Worm (Caenorhabditis elegans): ENCODE measurements around the gene F45E1.4.

F45E1.4 gene

DNA sequence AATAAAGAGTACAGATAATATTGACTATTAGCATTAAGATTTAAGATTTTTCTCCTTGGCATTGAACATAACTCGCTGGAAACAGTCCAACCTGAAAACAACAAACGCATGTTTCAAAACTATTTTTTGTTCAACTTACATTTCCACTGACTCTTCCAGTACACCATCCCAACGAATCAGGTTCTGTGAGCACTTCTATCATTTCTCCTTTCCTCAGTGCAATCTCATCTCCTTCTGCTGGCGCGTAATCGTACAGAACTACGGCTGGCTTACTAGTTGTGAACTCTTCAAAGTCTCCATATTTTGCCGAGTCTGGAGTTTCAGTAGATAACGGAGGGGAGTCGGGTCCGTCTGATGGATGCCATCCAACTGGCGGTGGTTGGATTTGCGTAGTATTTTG is 3.4 kb downstream of the F45E1.4 start:
- TF ChIP-seq tbx-37 (GFP tag; conservative IDR thresholded peaks at IDR 0.05) (no peak), B0310.2 (tag; optimal IDR thresholded peaks at IDR 0.05) (no peak), tbx-11 (GFP tag; IDR thresholded peaks at IDR 0.05) (no peak), F13C5.2 (tag; optimal IDR thresholded peaks at IDR 0.05) (no peak), aly-1 (tag; optimal IDR thresholded peaks at IDR 0.05) (no peak), hmg-4 (GFP tag; optimal IDR thresholded peaks at IDR 0.05) (no peak), hnd-1 (tag; optimal IDR thresholded peaks at IDR 0.05) (no peak)

ce11 chrX:7990282-7990681 is 4.5 kb downstream of the F45E1.4 start:
- no peak for TF ChIP-seq pes-1 (GFP tag; IDR thresholded peaks at IDR 0.05)
- TF ChIP-seq ets-7 (tag; optimal IDR thresholded peaks at IDR 0.05), result no peak
- TF ChIP-seq aly-1 (tag; optimal IDR thresholded peaks at IDR 0.05), result no peak
- TF ChIP-seq tra-4 (tag; optimal IDR thresholded peaks at IDR 0.05), result no peak
- TF ChIP-seq flt-1 (GFP tag; IDR thresholded peaks at IDR 0.05), result no peak
- TF ChIP-seq F13C5.2 (tag; optimal IDR thresholded peaks at IDR 0.05), result no peak

DNA sequence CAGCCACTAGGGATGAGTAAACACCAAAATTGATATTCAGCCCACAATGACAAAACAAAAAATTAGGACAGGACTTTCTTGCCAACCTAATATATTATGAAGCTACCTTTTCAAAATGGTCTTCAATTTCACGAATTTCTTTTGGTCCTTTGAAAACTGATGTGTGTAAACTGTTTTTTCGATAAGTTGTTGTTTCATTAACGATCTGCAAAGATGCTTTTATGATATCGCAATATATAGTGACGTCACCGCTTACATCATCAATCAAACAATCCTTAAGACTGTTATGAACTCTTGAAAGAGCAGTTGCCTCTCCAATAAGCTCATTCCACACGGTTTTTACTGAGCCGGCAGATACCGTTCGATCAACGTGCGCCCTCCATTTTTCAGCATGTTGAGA is 6.3 kb downstream of the F45E1.4 start:
- TF ChIP-seq sea-1 (GFP tag; conservative IDR thresholded peaks at IDR 0.05), result no peak

- no peak for TF ChIP-seq scrt-1 (GFP tag; IDR thresholded peaks at IDR 0.05)
- TF ChIP-seq tra-4 (tag; optimal IDR thresholded peaks at IDR 0.05), result no peak
- TF ChIP-seq aly-1 (tag; optimal IDR thresholded peaks at IDR 0.05), result no peak
- TF ChIP-seq ceh-36 (tag; optimal IDR thresholded peaks at IDR 0.05), result no peak
- TF ChIP-seq sea-1 (GFP tag; conservative IDR thresholded peaks at IDR 0.05), result no peak
- no peak for TF ChIP-seq ama-1 (optimal IDR thresholded peaks at IDR 0.05)
- no peak for TF ChIP-seq hnd-1 (tag; optimal IDR thresholded peaks at IDR 0.05)
- no peak for TF ChIP-seq hmg-4 (GFP tag; optimal IDR thresholded peaks at IDR 0.05)
- TF ChIP-seq ceh-13 (GFP tag; optimal IDR thresholded peaks at IDR 0.05), result no peak
Measured at ce11 chrX:7994486-7994885, 8.7 kb downstream of the F45E1.4 start.

ce11 chrX:7997968-7998367 is 12.2 kb downstream of the F45E1.4 start, which contains the start of gene sdpn-1:
Gene sdpn-1 (minus strand): TSS chrX:7998229.
- no peak for TF ChIP-seq hmbx-1 (tag; optimal IDR thresholded peaks at IDR 0.05)
- no peak for TF ChIP-seq hnd-1 (tag; optimal IDR thresholded peaks at IDR 0.05)
- no peak for TF ChIP-seq tra-4 (tag; optimal IDR thresholded peaks at IDR 0.05)
- TF ChIP-seq tbx-37 (GFP tag; conservative IDR thresholded peaks at IDR 0.05), result no peak
- no peak for TF ChIP-seq sea-1 (GFP tag; conservative IDR thresholded peaks at IDR 0.05)
- TF ChIP-seq ama-1 (optimal IDR thresholded peaks at IDR 0.05), result no peak
- no peak for TF ChIP-seq ceh-36 (tag; optimal IDR thresholded peaks at IDR 0.05)
- TF ChIP-seq ceh-13 (GFP tag; optimal IDR thresholded peaks at IDR 0.05), result no peak
- TF ChIP-seq flt-1 (GFP tag; IDR thresholded peaks at IDR 0.05), result no peak
- TF ChIP-seq tbx-11 (GFP tag; IDR thresholded peaks at IDR 0.05), result no peak
- TF ChIP-seq ets-7 (tag; optimal IDR thresholded peaks at IDR 0.05), result no peak
- no peak for TF ChIP-seq pes-1 (GFP tag; IDR thresholded peaks at IDR 0.05)
- TF ChIP-seq B0310.2 (tag; optimal IDR thresholded peaks at IDR 0.05), result no peak
- TF ChIP-seq hmg-4 (GFP tag; optimal IDR thresholded peaks at IDR 0.05), result no peak
- TF ChIP-seq aly-1 (tag; optimal IDR thresholded peaks at IDR 0.05), result no peak

ce11 chrX:7998942-7999341 is 13.2 kb downstream of the F45E1.4 start:
- TF ChIP-seq tbx-11 (GFP tag; IDR thresholded peaks at IDR 0.05) (no peak), hmg-4 (GFP tag; optimal IDR thresholded peaks at IDR 0.05) (no peak), pes-1 (GFP tag; IDR thresholded peaks at IDR 0.05) (no peak), ceh-13 (GFP tag; optimal IDR thresholded peaks at IDR 0.05) (no peak), B0310.2 (tag; optimal IDR thresholded peaks at IDR 0.05) (no peak), hmbx-1 (tag; optimal IDR thresholded peaks at IDR 0.05) (no peak), tra-4 (tag; optimal IDR thresholded peaks at IDR 0.05) (no peak), aly-1 (tag; optimal IDR thresholded peaks at IDR 0.05) (no peak), ceh-36 (tag; optimal IDR thresholded peaks at IDR 0.05) (no peak), ama-1 (optimal IDR thresholded peaks at IDR 0.05) (no peak), flt-1 (GFP tag; IDR thresholded peaks at IDR 0.05) (no peak), sea-1 (GFP tag; conservative IDR thresholded peaks at IDR 0.05) (no peak), hnd-1 (tag; optimal IDR thresholded peaks at IDR 0.05) (no peak)

- TF ChIP-seq B0310.2 (tag; optimal IDR thresholded peaks at IDR 0.05), result no peak
- TF ChIP-seq hmg-4 (GFP tag; optimal IDR thresholded peaks at IDR 0.05), result no peak
- no peak for TF ChIP-seq ceh-13 (GFP tag; optimal IDR thresholded peaks at IDR 0.05)
- TF ChIP-seq hnd-1 (tag; optimal IDR thresholded peaks at IDR 0.05), result no peak
- TF ChIP-seq tbx-37 (GFP tag; conservative IDR thresholded peaks at IDR 0.05), result no peak
- no peak for TF ChIP-seq hmbx-1 (tag; optimal IDR thresholded peaks at IDR 0.05)
- TF ChIP-seq aly-1 (tag; optimal IDR thresholded peaks at IDR 0.05), result no peak
- TF ChIP-seq ama-1 (optimal IDR thresholded peaks at IDR 0.05), result no peak
- no peak for TF ChIP-seq scrt-1 (GFP tag; IDR thresholded peaks at IDR 0.05)
- TF ChIP-seq F13C5.2 (tag; optimal IDR thresholded peaks at IDR 0.05), result no peak
- no peak for TF ChIP-seq ceh-36 (tag; optimal IDR thresholded peaks at IDR 0.05)
- no peak for TF ChIP-seq sea-1 (GFP tag; conservative IDR thresholded peaks at IDR 0.05)
- no peak for TF ChIP-seq tbx-11 (GFP tag; IDR thresholded peaks at IDR 0.05)
Measured at ce11 chrX:8003663-8004062, 17.9 kb downstream of the F45E1.4 start, which contains the start of the genes F45E1.1 and F45E1.2. Gene F45E1.1 (plus strand): TSS chrX:8003682. Gene F45E1.2 (plus strand): TSS chrX:8003733.

- TF ChIP-seq ceh-13 (GFP tag; optimal IDR thresholded peaks at IDR 0.05) (no peak), tra-4 (tag; optimal IDR thresholded peaks at IDR 0.05) (no peak), sea-1 (GFP tag; conservative IDR thresholded peaks at IDR 0.05) (no peak), scrt-1 (GFP tag; IDR thresholded peaks at IDR 0.05) (no peak), ama-1 (optimal IDR thresholded peaks at IDR 0.05) (no peak), F13C5.2 (tag; optimal IDR thresholded peaks at IDR 0.05) (no peak), tbx-11 (GFP tag; IDR thresholded peaks at IDR 0.05) (no peak), flt-1 (GFP tag; IDR thresholded peaks at IDR 0.05) (no peak), hmbx-1 (tag; optimal IDR thresholded peaks at IDR 0.05) (no peak), pes-1 (GFP tag; IDR thresholded peaks at IDR 0.05) (no peak), aly-1 (tag; optimal IDR thresholded peaks at IDR 0.05) (no peak), B0310.2 (tag; optimal IDR thresholded peaks at IDR 0.05) (no peak), tbx-37 (GFP tag; conservative IDR thresholded peaks at IDR 0.05) (no peak), hmg-4 (GFP tag; optimal IDR thresholded peaks at IDR 0.05) (no peak), ets-7 (tag; optimal IDR thresholded peaks at IDR 0.05) (no peak), ceh-36 (tag; optimal IDR thresholded peaks at IDR 0.05) (no peak), hnd-1 (tag; optimal IDR thresholded peaks at IDR 0.05) (no peak)
Measured at ce11 chrX:8004845-8005244, 19.1 kb downstream of the F45E1.4 start.

Data from whole organism, early embryonic.